Worm (Caenorhabditis elegans) whole organism, L1 larva: Measurements from ENCODE around the gene zipt-9.

ENCODE experiments used
- C34B4.2 ChIP-seq: sonication (generic microtip); optimal IDR thresholded peaks from 2 replicates; lab custom pipeline; 2017; ENCODE audit warnings: mild to moderate bottlenecking, missing genetic modification characterization, missing compliant biosample characterization
- F16B12.6 ChIP-seq: fragments of 150-350 bp; optimal IDR thresholded peaks from 2 replicates; lab custom pipeline; 2014; ENCODE audit warnings: missing biosample characterization, missing genetic modification characterization
- Y116A8C.19 ChIP-seq: sonication (generic microtip); optimal IDR thresholded peaks from 2 replicates; lab custom pipeline; 2016; ENCODE audit warnings: missing compliant biosample characterization, missing genetic modification characterization, borderline replicate concordance
- alr-1 ChIP-seq: fragments of 200-800 bp; sonication (Bioruptor generic); optimal IDR thresholded peaks from 2 replicates; lab custom pipeline; 2018; ENCODE audit warnings: borderline replicate concordance, mild to moderate bottlenecking, missing genetic modification characterization, missing compliant biosample characterization
- ama-1 ChIP-seq: fragments of 150-350 bp; optimal IDR thresholded peaks from 2 replicates; lab custom pipeline; 2014
- blmp-1 ChIP-seq: fragments of 150-350 bp; optimal IDR thresholded peaks from 2 replicates; lab custom pipeline; 2014; ENCODE audit warnings: missing biosample characterization, missing genetic modification characterization
- ceh-82 ChIP-seq, 3 experiments: fragments of 150-350 bp in 1 of 3; sonication (generic microtip) in 2 of 3; optimal IDR thresholded peaks; 2 replicates each; lab custom pipeline; 2014 to 2017; ENCODE audit warnings: missing biosample characterization in 3 of 3, missing genetic modification characterization in 3 of 3
- ceh-88 ChIP-seq: fragments of 200-800 bp; sonication (Bioruptor generic); IDR thresholded peaks from 2 replicates; pipeline ENCODE4 v1.3.6; 2022; ENCODE audit warnings: missing genetic modification characterization, missing compliant biosample characterization
- dpl-1 ChIP-seq, 3 experiments: fragments of 150-350 bp in 2 of 3; sonication (generic microtip) in 1 of 3; optimal IDR thresholded peaks; 2 replicates each; lab custom pipeline; 2014 to 2017; ENCODE audit warnings: missing biosample characterization in 3 of 3, missing genetic modification characterization in 3 of 3, missing genetic modification reagents in 3 of 3
- dsc-1 ChIP-seq: sonication (generic microtip); optimal IDR thresholded peaks from 2 replicates; lab custom pipeline; 2016; ENCODE audit warnings: mild to moderate bottlenecking, missing genetic modification characterization, missing compliant biosample characterization
- efl-1 ChIP-seq, 4 experiments: fragments of 150-350 bp; optimal IDR thresholded peaks in 3 of 4; peaks in 1 of 4; 1 replicate in 1 of 4; 2 replicates in 3 of 4; lab custom pipeline; 2014; ENCODE audit warnings: missing biosample characterization in 2 of 4, missing genetic modification characterization in 2 of 4, missing genetic modification reagents in 2 of 4
- efl-3 ChIP-seq: fragments of 200-800 bp; sonication (Bioruptor generic); optimal IDR thresholded peaks from 2 replicates; lab custom pipeline; 2018; ENCODE audit warnings: mild to moderate bottlenecking, missing genetic modification characterization, missing compliant biosample characterization
- egl-27 ChIP-seq, 2 experiments: fragments of 150-350 bp in 1 of 2; sonication (generic microtip); optimal IDR thresholded peaks; 3 replicates each; lab custom pipeline; 2017 to 2018; ENCODE audit warnings: missing biosample characterization in 2 of 2, missing genetic modification characterization in 2 of 2, missing genetic modification reagents in 2 of 2
- elt-2 ChIP-seq: sonication (generic microtip); optimal IDR thresholded peaks from 2 replicates; lab custom pipeline; 2016; ENCODE audit warnings: missing genetic modification characterization, mild to moderate bottlenecking, inconsistent platforms, missing compliant biosample characterization, missing genetic modification reagents
- fkh-10 ChIP-seq: sonication (generic microtip); optimal IDR thresholded peaks from 2 replicates; lab custom pipeline; 2017; ENCODE audit warnings: missing biosample characterization, missing genetic modification reagents, missing genetic modification characterization
- fos-1 ChIP-seq: fragments of 150-350 bp; optimal IDR thresholded peaks from 2 replicates; lab custom pipeline; 2014; ENCODE audit warnings: missing biosample characterization, missing genetic modification characterization
- hpl-2 ChIP-seq: fragments of 150-350 bp; optimal IDR thresholded peaks from 2 replicates; lab custom pipeline; 2014; ENCODE audit warnings: missing biosample characterization, missing genetic modification reagents, missing genetic modification characterization
- isw-1 ChIP-seq: fragments of 200-800 bp; sonication (Bioruptor generic); IDR thresholded peaks from 2 replicates; pipeline ENCODE4 v1.3.6; 2022; ENCODE audit warnings: missing genetic modification characterization, missing compliant biosample characterization
- lin-13 ChIP-seq: fragments of 150-350 bp; optimal IDR thresholded peaks from 2 replicates; lab custom pipeline; 2014; ENCODE audit warnings: missing biosample characterization, missing genetic modification reagents, missing genetic modification characterization
- lin-14 ChIP-seq: fragments of 200-800 bp; sonication (Bioruptor generic); optimal IDR thresholded peaks from 2 replicates; lab custom pipeline; 2018; ENCODE audit warnings: mild to moderate bottlenecking, missing genetic modification characterization, moderate library complexity, missing compliant biosample characterization
- nhr-12 ChIP-seq: sonication (generic microtip); optimal IDR thresholded peaks from 2 replicates; lab custom pipeline; 2017; ENCODE audit warnings: missing biosample characterization, missing genetic modification characterization
- nhr-28 ChIP-seq: fragments of 150-350 bp; optimal IDR thresholded peaks from 2 replicates; lab custom pipeline; 2014; ENCODE audit warnings: missing biosample characterization, missing genetic modification characterization
- nhr-47 ChIP-seq: sonication (generic microtip); optimal IDR thresholded peaks from 2 replicates; lab custom pipeline; 2016; ENCODE audit warnings: mild to moderate bottlenecking, missing genetic modification characterization, moderate library complexity, missing compliant biosample characterization
- nhr-77 ChIP-seq: fragments of 150-350 bp; optimal IDR thresholded peaks from 2 replicates; lab custom pipeline; 2014; ENCODE audit warnings: missing biosample characterization, missing genetic modification characterization
- nhr-85 ChIP-seq: sonication (generic microtip); peaks from one replicate; lab custom pipeline; 2016; ENCODE audit warnings: missing genetic modification characterization, inconsistent platforms, missing compliant biosample characterization
- nhr-90 ChIP-seq: sonication (generic microtip); optimal IDR thresholded peaks from 2 replicates; lab custom pipeline; 2016; ENCODE audit warnings: mild to moderate bottlenecking, missing genetic modification characterization, missing compliant biosample characterization; ENCODE audit not compliant: poor library complexity
- pax-3 ChIP-seq: fragments of 200-800 bp; sonication (Bioruptor generic); optimal IDR thresholded peaks from 2 replicates; lab custom pipeline; 2018; ENCODE audit warnings: mild to moderate bottlenecking, missing genetic modification characterization, moderate library complexity, missing compliant biosample characterization
- snpc-4 ChIP-seq: fragments of 150-350 bp; optimal IDR thresholded peaks from 2 replicates; lab custom pipeline; 2014; ENCODE audit warnings: missing biosample characterization, missing genetic modification characterization
- tlp-1 ChIP-seq: fragments of 150-350 bp; optimal IDR thresholded peaks from 2 replicates; lab custom pipeline; 2014; ENCODE audit warnings: missing biosample characterization, missing genetic modification characterization
- unc-30 ChIP-seq: sonication (generic microtip); optimal IDR thresholded peaks from 2 replicates; lab custom pipeline; 2017; ENCODE audit warnings: missing biosample characterization, missing genetic modification characterization
- unc-86 ChIP-seq: sonication (generic microtip); optimal IDR thresholded peaks from 2 replicates; lab custom pipeline; 2016; ENCODE audit warnings: missing genetic modification characterization, missing compliant biosample characterization
- xbp-1 ChIP-seq: sonication (generic microtip); optimal IDR thresholded peaks from 2 replicates; lab custom pipeline; 2016; ENCODE audit warnings: missing genetic modification characterization, missing compliant biosample characterization
- zip-4 ChIP-seq: fragments of 200-800 bp; sonication (Bioruptor generic); optimal IDR thresholded peaks from 2 replicates; lab custom pipeline; 2018; ENCODE audit warnings: mild to moderate bottlenecking, missing genetic modification characterization, moderate library complexity, missing compliant biosample characterization
- ztf-4 ChIP-seq: fragments of 150-350 bp; optimal IDR thresholded peaks from 2 replicates; lab custom pipeline; 2014; ENCODE audit warnings: missing biosample characterization, missing genetic modification characterization

zipt-9 gene

DNA sequence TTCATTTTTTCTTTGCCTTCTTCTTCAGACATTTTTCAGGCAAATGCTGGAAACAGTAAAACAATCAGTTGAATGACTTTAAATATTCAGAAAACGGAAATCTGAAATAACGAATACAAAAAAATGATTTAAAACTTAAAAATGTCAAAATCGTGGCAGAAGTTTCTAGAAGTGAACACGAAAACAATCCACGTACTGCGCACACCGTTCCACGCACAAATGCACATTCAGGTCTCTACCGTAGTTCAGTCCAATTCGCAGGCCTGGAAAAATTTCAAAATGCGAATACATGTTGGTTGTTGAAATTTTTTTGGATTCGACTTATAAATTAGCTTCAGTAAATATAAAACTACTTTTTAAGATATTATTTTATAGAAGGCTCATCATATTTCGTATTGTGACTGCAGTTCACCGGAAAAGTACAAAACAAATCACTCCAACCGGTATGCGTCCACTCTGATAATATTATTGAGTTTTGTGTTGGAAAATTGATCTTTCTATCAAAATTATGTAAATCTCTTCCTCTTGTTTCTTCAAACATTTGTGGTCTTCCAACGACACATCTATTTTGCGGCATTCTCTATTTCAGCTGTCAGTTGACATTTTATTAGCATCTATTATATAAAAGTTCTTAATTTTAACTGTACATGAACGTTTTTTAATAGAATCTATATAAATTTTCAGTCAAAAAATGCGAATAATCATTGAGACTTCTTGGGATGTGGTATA, 43.0 kb downstream of the zipt-9 start, which contains the start of the genes mip-2 and F58G11.4:
TSS of gene mip-2 (minus strand) at position 48 of the 729 bp plus-strand sequence.
TSS of gene F58G11.4 (plus strand) at position 679 of the 729 bp plus-strand sequence.
- no peak for TF ChIP-seq efl-1 (optimal IDR thresholded peaks at IDR 0.05; lab: Kevin White, UChicago)
- TF ChIP-seq efl-1 (GFP tag; optimal IDR thresholded peaks at IDR 0.05 in 1 of 2; lab: Kevin White, UChicago), result peak in 1 of 2 experiments; percentile 84
- TF ChIP-seq ceh-88 (GFP tag; lab: Robert Waterston, UW), result no peak

- no peak for TF ChIP-seq elt-2 (tag; lab: Kevin White, UChicago)
- TF ChIP-seq lin-14 (GFP tag; lab: Kevin White, UChicago), result no peak
- no peak for TF ChIP-seq hpl-2 (GFP tag; lab: Kevin White, UChicago)
- TF ChIP-seq F16B12.6 (tag; lab: Kevin White, UChicago), result no peak
- TF ChIP-seq nhr-28 (tag; lab: Kevin White, UChicago), result no peak
- TF ChIP-seq ceh-88 (GFP tag; lab: Robert Waterston, UW), result no peak
- TF ChIP-seq nhr-90 (tag; lab: Kevin White, UChicago), result no peak
- TF ChIP-seq unc-86, result no peak
- no peak for TF ChIP-seq dpl-1 (GFP tag; optimal IDR thresholded peaks at IDR 0.05; lab: Kevin White, UChicago)
- no peak for TF ChIP-seq efl-3 (GFP tag; lab: Kevin White, UChicago)
- TF ChIP-seq, all 84 proteins: peak for 0
These were observed 45.9 kb downstream of the zipt-9 start for ce11 chrV:13669170-13669569.

DNA sequence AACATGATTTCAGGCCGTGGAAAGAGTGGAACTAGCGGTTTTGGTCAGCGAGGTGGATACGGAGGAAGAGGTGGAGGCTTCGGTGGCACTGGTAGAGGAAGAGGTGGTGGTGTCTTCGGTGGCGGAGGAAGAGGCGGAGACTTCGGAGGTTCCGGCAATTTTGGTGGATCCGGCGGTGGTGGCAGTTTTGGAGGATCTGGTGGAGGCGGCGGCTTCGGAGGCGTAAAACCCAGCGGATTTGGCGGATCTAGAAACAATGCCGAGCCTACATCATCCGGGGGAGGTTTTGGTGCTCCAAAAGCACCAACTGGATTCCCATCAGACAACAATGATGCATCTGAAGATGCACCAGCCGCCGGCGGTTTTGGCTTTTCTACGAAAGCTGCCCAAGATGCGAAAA, 46.7 kb downstream of the zipt-9 start:
- no peak for TF ChIP-seq nhr-77 (tag; lab: Kevin White, UChicago)
- TF ChIP-seq lin-13, result no peak
- TF ChIP-seq ceh-82 (tag; optimal IDR thresholded peaks at IDR 0.05; lab: Kevin White, UChicago), result no peak
- no peak for TF ChIP-seq F16B12.6 (tag; lab: Kevin White, UChicago)
- TF ChIP-seq unc-86, result no peak
- no peak for TF ChIP-seq snpc-4 (tag; lab: Kevin White, UChicago)
- TF ChIP-seq ztf-4 (tag; lab: Kevin White, UChicago), result no peak
- TF ChIP-seq C34B4.2 (tag; lab: Kevin White, UChicago), result no peak
- TF ChIP-seq nhr-12 (tag; lab: Kevin White, UChicago), result no peak
- TF ChIP-seq isw-1 (GFP tag; lab: Robert Waterston, UW), result no peak
- no peak for TF ChIP-seq dsc-1 (tag; lab: Kevin White, UChicago)
- TF ChIP-seq blmp-1 (tag; lab: Kevin White, UChicago), result no peak
- no peak for TF ChIP-seq efl-3 (GFP tag; lab: Kevin White, UChicago)
- TF ChIP-seq nhr-47, result no peak
- TF ChIP-seq egl-27 (tag; optimal IDR thresholded peaks at IDR 0.05; lab: Kevin White, UChicago), result no peak
- TF ChIP-seq tlp-1 (tag; lab: Kevin White, UChicago), result no peak
- TF ChIP-seq nhr-85 (tag; lab: Kevin White, UChicago), result no peak
- no peak for TF ChIP-seq pax-3 (tag; lab: Kevin White, UChicago)
- TF ChIP-seq, all 84 proteins: peak for 0

DNA sequence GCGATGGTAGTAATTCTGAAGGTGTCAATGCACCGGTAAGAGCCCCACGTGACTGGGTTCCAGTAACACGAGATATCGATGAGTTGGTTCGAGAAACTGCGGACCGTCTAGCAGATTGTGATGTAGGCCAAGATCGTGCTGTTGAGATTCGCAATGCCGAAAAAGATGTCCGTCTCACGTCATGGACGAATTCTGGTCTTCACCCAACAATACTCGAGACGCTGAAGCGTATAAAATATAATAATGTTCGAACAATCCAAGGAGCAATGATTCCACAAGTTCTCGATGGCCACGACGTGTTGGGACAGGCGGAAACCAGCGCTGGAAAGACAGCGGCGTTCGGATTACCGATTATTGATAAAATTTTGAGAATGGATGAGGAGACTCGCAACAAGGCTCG, 48.6 kb downstream of the zipt-9 start:
- TF ChIP-seq nhr-28 (tag; lab: Kevin White, UChicago) (no peak), zip-4 (GFP tag; lab: Kevin White, UChicago) (no peak), alr-1 (no peak), fkh-10 (GFP tag; lab: Kevin White, UChicago) (no peak), ama-1 (lab: Kevin White, UChicago) (no peak), isw-1 (GFP tag; lab: Robert Waterston, UW) (no peak), xbp-1 (tag; lab: Kevin White, UChicago) (no peak), Y116A8C.19 (tag; lab: Kevin White, UChicago) (no peak), fos-1 (no peak), lin-13 (no peak), unc-30 (tag; lab: Kevin White, UChicago) (no peak)
